Worm (Caenorhabditis elegans) whole organism, L4 larva: ENCODE measurements around the gene K07D4.6.
A peak's percentile ranks its signal among the peaks of the same experiment; 100 is the strongest.

Source experiments
- F10B5.3 ChIP-seq: sonication (generic microtip); optimal IDR thresholded peaks from 2 replicates; lab custom pipeline; 2016; ENCODE audit warnings: mild to moderate bottlenecking, missing genetic modification characterization, missing compliant biosample characterization
- F26F4.8 ChIP-seq: fragments of 200-800 bp; sonication (Bioruptor generic); conservative IDR thresholded peaks from 2 replicates; pipeline ENCODE4 v1.3.6; 2022; ENCODE audit warnings: missing genetic modification characterization, missing compliant biosample characterization
- F37D6.2 ChIP-seq: sonication (generic microtip); optimal IDR thresholded peaks from 2 replicates; lab custom pipeline; 2016; ENCODE audit warnings: mild to moderate bottlenecking, missing genetic modification characterization, missing compliant biosample characterization
- R02D3.7 ChIP-seq: fragments of 150-350 bp; sonication (generic microtip); optimal IDR thresholded peaks from 3 replicates; lab custom pipeline; 2014; ENCODE audit warnings: missing biosample characterization, missing genetic modification characterization
- Y48G9A.11 ChIP-seq: fragments of 200-800 bp; sonication (Bioruptor generic); IDR thresholded peaks from 2 replicates; pipeline ENCODE4 v1.3.6; 2022; ENCODE audit warnings: missing genetic modification reagents, missing genetic modification characterization, missing compliant biosample characterization
- Y75B8A.6 ChIP-seq: fragments of 200-800 bp; sonication (Bioruptor generic); IDR thresholded peaks from 2 replicates; pipeline ENCODE4 v1.3.6; 2022; ENCODE audit warnings: missing genetic modification reagents, missing genetic modification characterization, missing compliant biosample characterization
- arid-1 ChIP-seq: fragments of 200-800 bp; sonication (Bioruptor generic); conservative IDR thresholded peaks from 2 replicates; pipeline ENCODE4 v1.3.6; 2022; ENCODE audit warnings: missing genetic modification reagents, missing genetic modification characterization, missing compliant biosample characterization
- ceh-28 ChIP-seq: fragments of 150-350 bp; optimal IDR thresholded peaks from 2 replicates; lab custom pipeline; 2014; ENCODE audit warnings: missing biosample characterization, missing genetic modification reagents, missing genetic modification characterization
- ceh-32 ChIP-seq: sonication (generic microtip); optimal IDR thresholded peaks from 2 replicates; lab custom pipeline; 2016; ENCODE audit warnings: mild to moderate bottlenecking, missing genetic modification characterization, missing compliant biosample characterization; ENCODE audit not compliant: poor library complexity
- ceh-62 ChIP-seq: sonication (generic microtip); optimal IDR thresholded peaks from 2 replicates; lab custom pipeline; 2017; ENCODE audit warnings: missing biosample characterization, missing genetic modification characterization
- ces-1 ChIP-seq: fragments of 150-350 bp; sonication (generic microtip); optimal IDR thresholded peaks from 4 replicates; lab custom pipeline; 2014; ENCODE audit warnings: missing biosample characterization, missing genetic modification reagents, missing genetic modification characterization
- dmd-6 ChIP-seq: fragments of 200-800 bp; sonication (Bioruptor generic); IDR thresholded peaks from 2 replicates; pipeline ENCODE4 v1.3.6; 2022; ENCODE audit warnings: missing genetic modification reagents, missing genetic modification characterization, missing compliant biosample characterization
- egl-27 ChIP-seq: sonication (generic microtip); optimal IDR thresholded peaks from 3 replicates; lab custom pipeline; 2017; ENCODE audit warnings: missing biosample characterization, missing genetic modification reagents, missing genetic modification characterization
- egl-43 ChIP-seq: fragments of 200-800 bp; sonication (Bioruptor generic); IDR thresholded peaks from 2 replicates; pipeline ENCODE4 v1.3.6; 2022; ENCODE audit warnings: missing genetic modification reagents, missing genetic modification characterization, missing compliant biosample characterization
- fkh-10 ChIP-seq: fragments of 150-350 bp; optimal IDR thresholded peaks from 2 replicates; lab custom pipeline; 2014; ENCODE audit warnings: missing biosample characterization, missing genetic modification reagents, missing genetic modification characterization
- fos-1 ChIP-seq: fragments of 150-350 bp; optimal IDR thresholded peaks from 2 replicates; lab custom pipeline; 2014; ENCODE audit warnings: missing biosample characterization, missing genetic modification characterization
- hlh-30 ChIP-seq: sonication (generic microtip); optimal IDR thresholded peaks from 2 replicates; lab custom pipeline; 2017; ENCODE audit warnings: antibody characterized with exemption, mild to moderate bottlenecking, missing genetic modification characterization, missing compliant biosample characterization; ENCODE audit not compliant: insufficient read depth
- hmg-1.1 ChIP-seq: fragments of 200-800 bp; sonication (Bioruptor generic); IDR thresholded peaks from 2 replicates; pipeline ENCODE4 v1.3.6; 2022; ENCODE audit warnings: missing genetic modification reagents, missing genetic modification characterization, missing compliant biosample characterization
- jun-1 ChIP-seq: fragments of 150-350 bp; optimal IDR thresholded peaks from 2 replicates; lab custom pipeline; 2014; ENCODE audit warnings: missing biosample characterization, missing genetic modification reagents, missing genetic modification characterization
- lim-7 ChIP-seq: fragments of 200-800 bp; sonication (Bioruptor generic); IDR thresholded peaks from 2 replicates; pipeline ENCODE4 v1.3.6; 2022; ENCODE audit warnings: missing genetic modification characterization, missing compliant biosample characterization
- lir-3 ChIP-seq: sonication (generic microtip); optimal IDR thresholded peaks from 2 replicates; lab custom pipeline; 2016; ENCODE audit warnings: mild to moderate bottlenecking, missing genetic modification characterization, missing compliant biosample characterization
- lsy-2 ChIP-seq, 2 experiments: fragments of 150-350 bp in 1 of 2; sonication (generic microtip) in 1 of 2; optimal IDR thresholded peaks; 2 replicates each; lab custom pipeline; 2014 to 2017; ENCODE audit warnings: missing biosample characterization in 2 of 2, missing genetic modification characterization in 2 of 2
- mep-1 ChIP-seq: fragments of 150-350 bp; sonication (generic microtip); optimal IDR thresholded peaks from 3 replicates; lab custom pipeline; 2014; ENCODE audit warnings: missing biosample characterization, missing genetic modification characterization
- mes-2 ChIP-seq: sonication (generic microtip); optimal IDR thresholded peaks from 2 replicates; lab custom pipeline; 2016; ENCODE audit warnings: missing genotype, mild to moderate bottlenecking, missing genetic modification characterization, missing compliant biosample characterization; ENCODE audit not compliant: poor library complexity, severe bottlenecking
- mxl-2 ChIP-seq: fragments of 200-800 bp; sonication (Bioruptor generic); conservative IDR thresholded peaks from 2 replicates; pipeline ENCODE4 v1.3.6; 2022; ENCODE audit warnings: missing genetic modification reagents, missing genetic modification characterization, missing compliant biosample characterization
- mxl-3 ChIP-seq: fragments of 200-800 bp; sonication (Bioruptor generic); optimal IDR thresholded peaks from 2 replicates; lab custom pipeline; 2018; ENCODE audit warnings: mild to moderate bottlenecking, missing genetic modification characterization, missing compliant biosample characterization
- nhr-25 ChIP-seq: sonication (generic microtip); optimal IDR thresholded peaks from 2 replicates; lab custom pipeline; 2017; ENCODE audit warnings: missing genetic modification characterization, mild to moderate bottlenecking, missing compliant biosample characterization, antibody characterized with exemption, moderate library complexity, borderline replicate concordance; ENCODE audit not compliant: insufficient read depth
- nhr-28 ChIP-seq: fragments of 150-350 bp; optimal IDR thresholded peaks from 2 replicates; lab custom pipeline; 2014; ENCODE audit warnings: missing biosample characterization, missing genetic modification characterization
- nhr-41 ChIP-seq: fragments of 200-800 bp; sonication (Bioruptor generic); IDR thresholded peaks from 2 replicates; pipeline ENCODE4 v1.3.6; 2022; ENCODE audit warnings: missing genetic modification reagents, missing genetic modification characterization, missing compliant biosample characterization
- nhr-42 ChIP-seq: fragments of 200-800 bp; sonication (Bioruptor generic); IDR thresholded peaks from 2 replicates; pipeline ENCODE4 v1.3.6; 2022; ENCODE audit warnings: missing genetic modification characterization, missing compliant biosample characterization
- nhr-48 ChIP-seq: sonication (generic microtip); optimal IDR thresholded peaks from 2 replicates; lab custom pipeline; 2016; ENCODE audit warnings: mild to moderate bottlenecking, missing genetic modification characterization, missing compliant biosample characterization
- pha-4 ChIP-seq, 2 experiments: fragments of 150-350 bp in 1 of 2; fragments of 200-800 bp in 1 of 2; sonication (Bioruptor generic) in 1 of 2; IDR thresholded peaks in 1 of 2; optimal IDR thresholded peaks in 1 of 2; 2 replicates each; pipeline versions ENCODE4 v1.3.6 to Lab custom; 2014 to 2022; ENCODE audit warnings: missing genetic modification characterization in 2 of 2, missing genetic modification reagents in 2 of 2, missing biosample characterization in 1 of 2, missing compliant biosample characterization in 1 of 2
- php-3 ChIP-seq: fragments of 200-800 bp; sonication (Bioruptor generic); IDR thresholded peaks from 2 replicates; pipeline ENCODE4 v1.3.6; 2022; ENCODE audit warnings: missing genetic modification reagents, missing genetic modification characterization, missing compliant biosample characterization
- rbr-2 ChIP-seq: sonication (generic microtip); optimal IDR thresholded peaks from 2 replicates; lab custom pipeline; 2016; ENCODE audit warnings: missing genotype, missing genetic modification characterization, missing compliant biosample characterization
- saeg-2 ChIP-seq: fragments of 200-800 bp; sonication (Bioruptor generic); IDR thresholded peaks from 2 replicates; pipeline ENCODE4 v1.3.6; 2022; ENCODE audit warnings: missing genetic modification reagents, missing genetic modification characterization, missing compliant biosample characterization
- set-16 ChIP-seq: fragments of 200-800 bp; sonication (Bioruptor generic); IDR thresholded peaks from 2 replicates; pipeline ENCODE4 v1.3.6; 2022; ENCODE audit warnings: missing genetic modification reagents, missing genetic modification characterization, missing compliant biosample characterization
- skn-1 ChIP-seq: fragments of 150-350 bp; optimal IDR thresholded peaks from 2 replicates; lab custom pipeline; 2014; ENCODE audit warnings: missing biosample characterization, missing genetic modification characterization
- snpc-1.2 ChIP-seq: fragments of 200-800 bp; sonication (Bioruptor generic); IDR thresholded peaks from 2 replicates; pipeline ENCODE4 v1.3.6; 2022; ENCODE audit warnings: missing genetic modification reagents, missing genetic modification characterization, missing compliant biosample characterization
- spr-3 ChIP-seq: fragments of 200-800 bp; sonication (Bioruptor generic); optimal IDR thresholded peaks from 2 replicates; lab custom pipeline; 2018; ENCODE audit warnings: mild to moderate bottlenecking, missing genetic modification characterization, missing compliant biosample characterization
- unc-62 ChIP-seq, 3 experiments: fragments of 150-350 bp in 1 of 3; sonication (generic microtip); optimal IDR thresholded peaks in 2 of 3; peaks in 1 of 3; 1 replicate in 1 of 3; 2 replicates in 2 of 3; lab custom pipeline; 2014 to 2017; ENCODE audit warnings: missing biosample characterization in 3 of 3, missing genetic modification characterization in 3 of 3, missing genetic modification reagents in 3 of 3, missing genotype in 1 of 3
- zag-1 ChIP-seq: fragments of 150-350 bp; optimal IDR thresholded peaks from 2 replicates; lab custom pipeline; 2014; ENCODE audit warnings: missing biosample characterization, missing genetic modification characterization
- zfp-2 ChIP-seq: sonication (generic microtip); optimal IDR thresholded peaks from 2 replicates; lab custom pipeline; 2016; ENCODE audit warnings: mild to moderate bottlenecking, missing genetic modification characterization, missing compliant biosample characterization

The K07D4.6 gene

ce11 chrII:4038541-4038940, 20.0 kb upstream of the K07D4.6 start, which contains the start of gene pqn-48:
pqn-48 (plus strand) TSS chrII:4038884.
- TF ChIP-seq hlh-30 (tag; lab: Kevin White, UChicago) (no peak), lir-3 (tag; lab: Kevin White, UChicago) (no peak), rbr-2 (tag; lab: Kevin White, UChicago) (no peak), jun-1 (tag; lab: Kevin White, UChicago) (no peak), unc-62 (GFP tag; optimal IDR thresholded peaks at IDR 0.05 in 1 of 2; lab: Kevin White, UChicago) (peak in 1 of 2 experiments; percentile 16), unc-62 (tag; optimal IDR thresholded peaks at IDR 0.05; lab: Kevin White, UChicago) (no peak), set-16 (GFP tag; lab: Robert Waterston, UW) (peak; percentile 32), ceh-28 (no peak), nhr-28 (tag; lab: Kevin White, UChicago) (no peak), mxl-3 (GFP tag; lab: Kevin White, UChicago) (no peak), zfp-2 (tag; lab: Kevin White, UChicago) (no peak), mes-2 (tag; lab: Kevin White, UChicago) (no peak)

ce11 chrII:4032293-4032692, 13.8 kb upstream of the K07D4.6 start, which contains the start of gene K07D4.4:
K07D4.4 (minus strand) TSS chrII:4032393.
- TF ChIP-seq mxl-2 (GFP tag; lab: Robert Waterston, UW) (no peak), Y48G9A.11 (GFP tag; lab: Robert Waterston, UW) (no peak), nhr-25 (tag; lab: Kevin White, UChicago) (no peak), zag-1 (no peak), php-3 (GFP tag; lab: Robert Waterston, UW) (no peak), Y75B8A.6 (GFP tag; lab: Robert Waterston, UW) (no peak), mep-1 (tag; lab: Kevin White, UChicago) (no peak), egl-27 (tag; lab: Kevin White, UChicago) (no peak), fos-1 (tag; lab: Kevin White, UChicago) (no peak), snpc-1.2 (GFP tag; lab: Robert Waterston, UW) (no peak), ceh-32 (tag; lab: Kevin White, UChicago) (no peak), hmg-1.1 (GFP tag; lab: Robert Waterston, UW) (no peak), dmd-6 (GFP tag; lab: Robert Waterston, UW) (no peak), F10B5.3 (tag; lab: Kevin White, UChicago) (no peak), R02D3.7 (tag; lab: Kevin White, UChicago) (no peak), lsy-2 (tag; optimal IDR thresholded peaks at IDR 0.05; lab: Kevin White, UChicago) (no peak), ceh-62 (tag; lab: Kevin White, UChicago) (no peak), ces-1 (no peak)

ce11 chrII:4028276-4028675, 9.8 kb upstream of the K07D4.6 start, which contains the start of gene K07D4.9:
K07D4.9 (plus strand) TSS chrII:4028576.
- no peak for TF ChIP-seq nhr-42 (GFP tag; lab: Robert Waterston, UW)
- TF ChIP-seq nhr-48 (tag; lab: Kevin White, UChicago): no peak
- TF ChIP-seq spr-3 (GFP tag; lab: Kevin White, UChicago): no peak
- TF ChIP-seq skn-1 (tag; lab: Kevin White, UChicago): no peak
- TF ChIP-seq arid-1 (GFP tag; lab: Robert Waterston, UW): no peak
- no peak for TF ChIP-seq set-16 (GFP tag; lab: Robert Waterston, UW)
- TF ChIP-seq F26F4.8 (GFP tag; lab: Robert Waterston, UW): no peak
- TF ChIP-seq pha-4 (GFP tag; IDR thresholded peaks at IDR 0.05; lab: Robert Waterston, UW): no peak
- no peak for TF ChIP-seq pha-4 (tag; optimal IDR thresholded peaks at IDR 0.05; lab: Kevin White, UChicago)
- no peak for TF ChIP-seq saeg-2 (GFP tag; lab: Robert Waterston, UW)
- no peak for TF ChIP-seq lim-7 (GFP tag; lab: Robert Waterston, UW)
- TF ChIP-seq F37D6.2 (tag; lab: Kevin White, UChicago): no peak
- no peak for TF ChIP-seq egl-43 (GFP tag; lab: Robert Waterston, UW)
- no peak for TF ChIP-seq nhr-41
- TF ChIP-seq hlh-30 (tag; lab: Kevin White, UChicago): no peak
- no peak for TF ChIP-seq fkh-10 (GFP tag; lab: Kevin White, UChicago)
- TF ChIP-seq, all 104 proteins: peak for 0
